Worm (Caenorhabditis elegans): ENCODE data around the gene fbxa-104.
A peak's percentile ranks its signal among the peaks of the same experiment; 100 is the strongest.

The fbxa-104 gene

DNA sequence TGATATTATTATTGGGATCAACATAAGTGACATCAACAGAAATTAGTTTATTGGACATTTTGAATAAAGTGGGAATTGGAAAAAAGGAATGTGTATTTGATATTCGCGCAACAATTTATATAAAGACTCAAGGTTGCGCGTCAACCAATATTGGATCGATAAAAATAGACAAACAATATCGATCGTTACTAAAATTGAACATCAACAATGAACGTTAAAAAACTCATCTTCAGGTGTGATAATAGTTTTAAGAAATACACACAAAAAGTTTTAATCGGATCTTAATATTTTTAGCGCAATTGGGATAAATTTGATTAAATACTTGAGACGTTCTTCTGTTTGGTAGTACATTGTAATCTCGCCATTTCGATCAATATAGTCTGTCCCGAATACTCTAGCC is at the start of gene fbxa-104:
TSS of gene fbxa-104 (minus strand) at position 83 of the 400 bp plus-strand sequence.
- TF ChIP-seq K02D7.2 (tag; optimal IDR thresholded peaks at IDR 0.05): no peak
- TF ChIP-seq tbx-7 (tag; optimal IDR thresholded peaks at IDR 0.05): no peak
- no peak for TF ChIP-seq gmeb-2 (tag; optimal IDR thresholded peaks at IDR 0.05)
- TF ChIP-seq fkh-6 (tag; optimal IDR thresholded peaks at IDR 0.05): no peak
- no peak for TF ChIP-seq C08G9.2 (tag; optimal IDR thresholded peaks at IDR 0.05)
- no peak for TF ChIP-seq ceh-22 (tag; optimal IDR thresholded peaks at IDR 0.05)
- TF ChIP-seq ceh-31 (tag; optimal IDR thresholded peaks at IDR 0.05): no peak
- TF ChIP-seq ceh-24 (tag; optimal IDR thresholded peaks at IDR 0.05): no peak

DNA sequence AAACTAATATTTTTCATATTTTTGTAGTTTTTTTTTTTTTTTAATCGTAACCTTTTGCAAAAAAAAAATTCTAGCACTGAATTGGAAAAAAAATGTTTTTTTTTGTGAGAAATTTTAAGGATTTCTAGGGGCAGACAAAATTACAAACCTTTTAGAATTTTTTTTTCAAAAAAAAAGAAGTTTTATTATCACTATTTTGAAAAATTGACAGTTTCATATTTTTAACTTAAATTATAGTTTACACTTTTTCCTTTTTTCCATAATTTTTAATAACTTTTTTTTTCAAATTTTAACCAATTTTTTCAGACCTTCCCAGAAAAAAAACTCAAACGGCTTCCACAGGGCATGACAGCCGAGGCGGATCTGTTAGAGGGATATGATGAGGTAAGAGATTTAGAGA is 47.5 kb upstream of the fbxa-104 start, which contains the start of gene dpf-1:
TSS of gene dpf-1 (plus strand) at position 301 of the 400 bp plus-strand sequence.
- no peak for TF ChIP-seq npax-4 (tag; optimal IDR thresholded peaks at IDR 0.05)
- TF ChIP-seq nfya-1 (tag; optimal IDR thresholded peaks at IDR 0.05): no peak
- TF ChIP-seq nhr-11 (tag; optimal IDR thresholded peaks at IDR 0.05): no peak
- TF ChIP-seq pha-4 (tag; optimal IDR thresholded peaks at IDR 0.05): no peak

DNA sequence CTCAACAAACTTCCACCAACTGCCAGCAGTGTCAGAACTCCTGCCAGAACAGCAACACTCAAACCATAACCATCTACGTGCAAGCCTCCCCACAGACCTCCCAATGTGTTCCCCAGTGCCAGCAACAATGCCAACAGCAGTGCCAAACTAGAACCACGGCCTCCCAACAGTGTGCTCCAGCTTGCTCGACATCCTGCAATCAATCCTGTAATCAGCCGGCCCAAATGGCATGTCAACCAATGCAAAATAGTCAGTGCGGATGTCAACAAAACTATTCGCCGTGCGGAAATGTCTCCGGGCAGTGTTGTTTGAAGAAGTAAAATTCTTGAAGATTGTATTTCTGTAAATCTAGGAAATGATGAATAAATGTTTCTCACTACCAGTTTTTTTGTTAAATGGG is 43.2 kb upstream of the fbxa-104 start:
- TF ChIP-seq fax-1 (tag; optimal IDR thresholded peaks at IDR 0.05) (no peak), nhr-232 (tag; optimal IDR thresholded peaks at IDR 0.05) (no peak)

DNA sequence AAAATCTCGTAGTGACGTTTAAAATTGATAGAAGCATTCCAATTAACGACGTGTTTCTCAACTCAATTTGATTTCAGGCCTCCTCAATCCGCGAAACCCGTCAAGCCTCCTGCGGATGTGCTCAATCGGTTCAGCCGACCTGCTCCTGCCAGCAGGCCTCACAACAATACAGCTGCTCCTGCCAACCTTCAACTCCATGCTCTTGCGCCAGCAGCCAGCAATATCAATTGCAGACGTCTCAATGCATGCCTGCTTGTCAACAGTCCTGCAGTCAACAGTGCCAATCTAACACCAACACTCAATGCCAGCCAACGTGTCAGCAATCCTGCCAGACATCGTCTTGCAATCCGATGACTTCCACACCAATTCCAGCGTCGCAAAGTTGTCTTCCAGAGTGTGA is 42.5 kb upstream of the fbxa-104 start:
- no peak for TF ChIP-seq npax-4 (tag; optimal IDR thresholded peaks at IDR 0.05)
- no peak for TF ChIP-seq pqm-1 (tag; optimal IDR thresholded peaks at IDR 0.05)
- no peak for TF ChIP-seq ceh-48 (tag; optimal IDR thresholded peaks at IDR 0.05)
- TF ChIP-seq pag-3 (tag; optimal IDR thresholded peaks at IDR 0.05; ENCODE audit: borderline replicate concordance): no peak
- TF ChIP-seq ama-1 (optimal IDR thresholded peaks at IDR 0.05): no peak
- no peak for TF ChIP-seq sdc-2 (tag; optimal IDR thresholded peaks at IDR 0.05)
- TF ChIP-seq tbx-2 (tag; optimal IDR thresholded peaks at IDR 0.05): no peak

DNA sequence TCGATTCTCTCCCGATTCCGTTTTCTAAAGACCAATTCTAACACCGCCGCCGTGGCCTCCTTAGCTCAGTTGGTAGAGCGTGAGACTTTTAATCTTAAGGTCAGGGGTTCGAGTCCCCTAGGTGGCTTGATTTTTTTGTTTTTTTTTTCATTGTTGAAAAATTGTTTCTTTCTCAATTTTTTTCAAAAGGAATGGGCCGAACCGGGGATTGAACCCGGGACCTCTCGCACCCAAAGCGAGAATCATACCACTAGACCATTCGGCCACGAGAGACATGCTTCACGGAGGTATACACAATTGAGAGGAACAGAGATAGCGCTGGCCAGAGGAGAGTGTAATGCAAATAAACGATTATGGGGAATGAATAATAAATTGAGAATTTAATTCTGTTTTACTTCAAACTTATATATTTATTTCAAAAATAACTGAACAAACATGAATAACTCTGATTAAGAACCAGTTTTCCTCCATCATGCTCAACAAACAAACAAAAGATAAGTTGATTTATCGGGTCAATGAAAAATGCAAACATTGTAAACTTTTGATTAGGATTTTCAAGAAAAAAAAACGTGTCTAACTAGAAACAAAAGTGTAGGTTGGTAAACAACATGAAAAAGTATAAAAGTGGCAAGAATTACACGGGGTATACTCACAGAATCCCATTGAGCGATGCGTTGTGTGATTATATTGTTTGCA is 41.7 kb upstream of the fbxa-104 start, which contains the start of gene pqn-71:
TSS of gene pqn-71 (plus strand) at position 646 of the 696 bp plus-strand sequence.
- TF ChIP-seq ceh-22 (tag; optimal IDR thresholded peaks at IDR 0.05): no peak
- TF ChIP-seq unc-42 (tag; optimal IDR thresholded peaks at IDR 0.05): peak; percentile 2
- peak; percentile 80 for TF ChIP-seq che-1 (tag; optimal IDR thresholded peaks at IDR 0.05)
- peak; percentile 84 for TF ChIP-seq syd-9 (tag; optimal IDR thresholded peaks at IDR 0.05)
- peak; percentile 72 for TF ChIP-seq ceh-18 (tag; optimal IDR thresholded peaks at IDR 0.05)
- no peak for TF ChIP-seq nhr-11 (tag; optimal IDR thresholded peaks at IDR 0.05)
- TF ChIP-seq lin-11 (tag; optimal IDR thresholded peaks at IDR 0.05): peak; percentile 74
- TF ChIP-seq hlh-15 (tag; optimal IDR thresholded peaks at IDR 0.05): peak; percentile 69
- TF ChIP-seq ceh-34 (tag; optimal IDR thresholded peaks at IDR 0.05): peak; percentile 86
- TF ChIP-seq zip-5 (tag; optimal IDR thresholded peaks at IDR 0.05): peak; percentile 50
- peak; percentile 64 for TF ChIP-seq ceh-2 (tag; optimal IDR thresholded peaks at IDR 0.05)
- peak; percentile 18 for TF ChIP-seq ceh-9 (tag; optimal IDR thresholded peaks at IDR 0.05)
- TF ChIP-seq ceh-45 (GFP tag; IDR thresholded peaks at IDR 0.05): peak; percentile 73
- TF ChIP-seq C08G9.2 (tag; optimal IDR thresholded peaks at IDR 0.05): peak; percentile 79
- peak; percentile 83 for TF ChIP-seq unc-86 (tag; optimal IDR thresholded peaks at IDR 0.05)
- peak; percentile 93 for TF ChIP-seq dmd-4 (tag; optimal IDR thresholded peaks at IDR 0.05; ENCODE audit: borderline replicate concordance)
- peak; percentile 83 for TF ChIP-seq fkh-6 (tag; optimal IDR thresholded peaks at IDR 0.05)
- peak; percentile 89 for TF ChIP-seq ceh-14 (tag; optimal IDR thresholded peaks at IDR 0.05)
- peak; percentile 71 for TF ChIP-seq ztf-16 (tag; optimal IDR thresholded peaks at IDR 0.05)
- TF ChIP-seq K09A11.1 (tag; optimal IDR thresholded peaks at IDR 0.05; ENCODE audit: insufficient read depth): peak; percentile 73
- TF ChIP-seq npax-4 (tag; optimal IDR thresholded peaks at IDR 0.05): peak; percentile 71
- TF ChIP-seq T23F11.4 (GFP tag; optimal IDR thresholded peaks at IDR 0.05): peak; percentile 79
- TF ChIP-seq sdc-2 (tag; optimal IDR thresholded peaks at IDR 0.05): peak; percentile 80
- TF ChIP-seq pha-4 (tag; optimal IDR thresholded peaks at IDR 0.05): no peak
- TF ChIP-seq odd-2 (tag; optimal IDR thresholded peaks at IDR 0.05): no peak
- TF ChIP-seq rnt-1 (tag; optimal IDR thresholded peaks at IDR 0.05): peak; percentile 81
- no peak for TF ChIP-seq mec-3 (tag; optimal IDR thresholded peaks at IDR 0.05; ENCODE audit: borderline replicate concordance)
- peak; percentile 83 for TF ChIP-seq dve-1 (tag; optimal IDR thresholded peaks at IDR 0.05)
- peak; percentile 77 for TF ChIP-seq nfya-1 (tag; optimal IDR thresholded peaks at IDR 0.05)
- peak; percentile 77 for TF ChIP-seq sox-4 (tag; optimal IDR thresholded peaks at IDR 0.05)
- peak; percentile 61 for TF ChIP-seq tbx-7 (tag; optimal IDR thresholded peaks at IDR 0.05)
- TF ChIP-seq gmeb-2 (tag; optimal IDR thresholded peaks at IDR 0.05): peak; percentile 86
- TF ChIP-seq K02D7.2 (tag; optimal IDR thresholded peaks at IDR 0.05): peak; percentile 78
- TF ChIP-seq hlh-8 (tag; optimal IDR thresholded peaks at IDR 0.05): peak; percentile 39
